Fruit fly (Drosophila melanogaster) whole organism: ENCODE measurements around the gene Cyp9f2.

Experiments used
- CG8478 ChIP-seq: fragments of >200 bp; optimal IDR thresholded peaks from 2 replicates; lab custom pipeline; 2018; ENCODE audit warnings: inconsistent platforms
- Dll ChIP-seq: fragments of >200 bp; optimal IDR thresholded peaks from 2 replicates; lab custom pipeline; 2017
- pan ChIP-seq: fragments of >200 bp; optimal IDR thresholded peaks from 2 replicates; lab custom pipeline; 2017
- psq ChIP-seq: fragments of >200 bp; optimal IDR thresholded peaks from 2 replicates; lab custom pipeline; 2017
- usp ChIP-seq: fragments of >200 bp; optimal IDR thresholded peaks from 2 replicates; lab custom pipeline; 2017; ENCODE audit warnings: missing biosample characterization, missing genetic modification characterization, mixed read lengths

DNA sequence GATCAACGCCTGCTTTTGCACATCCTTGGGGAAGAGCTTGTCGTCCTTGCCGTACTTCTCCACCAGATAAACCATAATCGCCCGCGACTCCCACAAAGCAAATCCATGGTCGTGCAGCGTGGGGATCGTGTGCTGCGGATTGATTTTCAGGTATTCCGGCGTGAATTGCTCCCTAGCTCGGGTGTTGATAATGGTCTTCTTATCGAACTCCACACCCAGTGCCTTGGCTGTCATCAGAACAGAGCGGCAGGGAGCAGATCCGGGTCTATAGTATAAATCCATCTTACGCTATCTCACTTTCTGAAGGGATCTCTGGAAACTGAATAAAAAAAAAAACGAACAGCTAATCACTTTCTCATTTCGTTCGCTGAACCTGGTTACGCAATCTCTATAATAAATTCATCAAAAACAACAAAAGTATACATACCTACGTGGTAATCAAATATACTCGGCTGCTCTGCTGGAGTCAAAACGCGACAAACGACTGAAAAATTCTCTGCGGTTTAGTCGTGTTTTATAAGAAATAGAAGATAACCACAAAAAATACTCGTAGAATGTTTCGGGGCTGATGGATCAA is 40.5 kb downstream of the Cyp9f2 start, which contains the start of gene GstD10:
- TF ChIP-seq Dll (lab: Kevin White, UChicago) (no peak), pan (no peak), CG8478 (lab: Kevin White, UChicago) (no peak), usp (GFP tag; lab: Kevin White, UChicago) (no peak), psq (no peak)
